Worm (Caenorhabditis elegans) whole organism, early embryonic: ENCODE results near the gene sulp-2.

Experiments used
- B0310.2 ChIP-seq: sonication (generic microtip); optimal IDR thresholded peaks from 2 replicates; lab custom pipeline; 2016; ENCODE audit warnings: mild to moderate bottlenecking, missing genetic modification characterization, missing compliant biosample characterization
- F13C5.2 ChIP-seq: sonication (generic microtip); optimal IDR thresholded peaks from 2 replicates; lab custom pipeline; 2017; ENCODE audit warnings: mild to moderate bottlenecking, missing genetic modification characterization, inconsistent platforms, missing compliant biosample characterization
- aly-1 ChIP-seq: sonication (generic microtip); optimal IDR thresholded peaks from 2 replicates; lab custom pipeline; 2016; ENCODE audit warnings: missing genetic modification characterization, missing compliant biosample characterization
- ama-1 ChIP-seq: fragments of 150-350 bp; optimal IDR thresholded peaks from 2 replicates; lab custom pipeline; 2014
- ceh-13 ChIP-seq: fragments of 200-800 bp; sonication (Bioruptor generic); optimal IDR thresholded peaks from 2 replicates; lab custom pipeline; 2018; ENCODE audit warnings: mild to moderate bottlenecking, missing genetic modification characterization, missing compliant biosample characterization
- ceh-36 ChIP-seq: sonication (generic microtip); optimal IDR thresholded peaks from 2 replicates; lab custom pipeline; 2016; ENCODE audit warnings: missing genetic modification characterization, inconsistent platforms, missing compliant biosample characterization
- ets-7 ChIP-seq: sonication (generic microtip); optimal IDR thresholded peaks from 2 replicates; lab custom pipeline; 2016; ENCODE audit warnings: missing genotype, missing genetic modification characterization, missing compliant biosample characterization
- flt-1 ChIP-seq: fragments of 200-800 bp; sonication (Bioruptor generic); IDR thresholded peaks from 2 replicates; pipeline ENCODE4 v1.3.6; 2022; ENCODE audit warnings: missing genetic modification characterization, missing compliant biosample characterization
- hmbx-1 ChIP-seq: sonication (generic microtip); optimal IDR thresholded peaks from 2 replicates; lab custom pipeline; 2016; ENCODE audit warnings: mild to moderate bottlenecking, missing genetic modification characterization, missing compliant biosample characterization
- hmg-4 ChIP-seq: fragments of 200-800 bp; sonication (Bioruptor generic); optimal IDR thresholded peaks from 2 replicates; lab custom pipeline; 2018; ENCODE audit warnings: mild to moderate bottlenecking, missing genetic modification characterization, missing compliant biosample characterization
- hnd-1 ChIP-seq: sonication (generic microtip); optimal IDR thresholded peaks from 2 replicates; lab custom pipeline; 2016; ENCODE audit warnings: missing genetic modification characterization, missing compliant biosample characterization
- pes-1 ChIP-seq: fragments of 200-800 bp; sonication (Bioruptor generic); IDR thresholded peaks from 2 replicates; pipeline ENCODE4 v1.3.6; 2022; ENCODE audit warnings: missing genetic modification reagents, missing genetic modification characterization, missing compliant biosample characterization
- scrt-1 ChIP-seq: fragments of 200-800 bp; sonication (Bioruptor generic); IDR thresholded peaks from 2 replicates; pipeline ENCODE4 v1.3.6; 2022; ENCODE audit warnings: missing genetic modification characterization, missing compliant biosample characterization
- sea-1 ChIP-seq: fragments of 200-800 bp; sonication (Bioruptor generic); conservative IDR thresholded peaks from 2 replicates; pipeline ENCODE4 v1.3.6; 2022; ENCODE audit warnings: missing genetic modification characterization, missing compliant biosample characterization
- tbx-11 ChIP-seq: fragments of 200-800 bp; sonication (Bioruptor generic); IDR thresholded peaks from 2 replicates; pipeline ENCODE4 v1.3.6; 2022; ENCODE audit warnings: missing genetic modification characterization, missing compliant biosample characterization
- tbx-37 ChIP-seq: fragments of 200-800 bp; sonication (Bioruptor generic); conservative IDR thresholded peaks from 2 replicates; pipeline ENCODE4 v1.3.6; 2022; ENCODE audit warnings: missing genetic modification reagents, missing genetic modification characterization, missing compliant biosample characterization
- tra-4 ChIP-seq: sonication (generic microtip); optimal IDR thresholded peaks from 2 replicates; lab custom pipeline; 2017; ENCODE audit warnings: missing genetic modification characterization, missing compliant biosample characterization

Gene sulp-2

DNA sequence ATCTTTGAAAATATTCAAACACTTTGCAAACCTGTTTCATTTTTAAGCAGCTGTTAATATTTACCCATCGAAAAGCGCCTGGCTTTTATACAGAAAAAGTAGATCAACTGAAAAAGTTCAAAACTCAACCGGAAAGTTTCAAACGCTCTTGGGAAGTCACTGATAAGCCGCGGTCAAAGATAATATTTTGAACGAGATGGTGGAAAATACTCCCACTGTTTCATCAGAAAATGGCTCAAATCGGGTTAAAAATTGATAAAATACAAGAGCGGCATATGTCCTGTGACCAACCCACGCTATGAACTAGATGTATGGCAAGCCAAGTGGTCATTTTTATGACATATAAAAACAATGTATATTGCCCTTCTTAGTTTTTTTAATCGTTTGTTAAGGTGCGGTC lies at the start of gene sulp-2:
Gene sulp-2 (minus strand): TSS at position 107 of the 400 bp plus-strand sequence.
- TF ChIP-seq scrt-1 (GFP tag; lab: Robert Waterston, UW) (no peak), tra-4 (no peak), ama-1 (lab: Kevin White, UChicago) (no peak), tbx-11 (no peak), aly-1 (tag; lab: Kevin White, UChicago) (no peak), F13C5.2 (tag; lab: Kevin White, UChicago) (no peak), ets-7 (no peak), hnd-1 (tag; lab: Kevin White, UChicago) (no peak), sea-1 (GFP tag; lab: Robert Waterston, UW) (no peak), pes-1 (no peak)

- no peak for TF ChIP-seq ceh-36 (tag; lab: Kevin White, UChicago)
- TF ChIP-seq hmbx-1 (tag; lab: Kevin White, UChicago) = no peak
- no peak for TF ChIP-seq aly-1 (tag; lab: Kevin White, UChicago)
- TF ChIP-seq hnd-1 (tag; lab: Kevin White, UChicago) = no peak
- TF ChIP-seq F13C5.2 (tag; lab: Kevin White, UChicago) = no peak
- no peak for TF ChIP-seq tbx-37
- TF ChIP-seq scrt-1 (GFP tag; lab: Robert Waterston, UW) = no peak
- no peak for TF ChIP-seq ama-1 (lab: Kevin White, UChicago)
These were observed 48.8 kb upstream of the sulp-2 start, which contains the start of gene srv-7 for ce11 chrX:5647884-5648283. Gene srv-7 (minus strand): TSS chrX:5647984.

- TF ChIP-seq ceh-36 (tag; lab: Kevin White, UChicago) (no peak), hmbx-1 (tag; lab: Kevin White, UChicago) (no peak), scrt-1 (GFP tag; lab: Robert Waterston, UW) (no peak), tra-4 (no peak), ama-1 (lab: Kevin White, UChicago) (no peak), ets-7 (no peak)
These were observed 47.9 kb upstream of the sulp-2 start, which contains the start of gene T22B7.3 for ce11 chrX:5646951-5647423. Gene T22B7.3 (plus strand): TSS chrX:5647373.

ce11 chrX:5645606-5646005 lies 46.5 kb upstream of the sulp-2 start:
- no peak for TF ChIP-seq hmg-4
- no peak for TF ChIP-seq ceh-36 (tag; lab: Kevin White, UChicago)
- no peak for TF ChIP-seq tra-4
- TF ChIP-seq scrt-1 (GFP tag; lab: Robert Waterston, UW) = no peak
- no peak for TF ChIP-seq sea-1 (GFP tag; lab: Robert Waterston, UW)
- TF ChIP-seq ets-7 = no peak
- TF ChIP-seq tbx-11 = no peak
- no peak for TF ChIP-seq tbx-37

DNA sequence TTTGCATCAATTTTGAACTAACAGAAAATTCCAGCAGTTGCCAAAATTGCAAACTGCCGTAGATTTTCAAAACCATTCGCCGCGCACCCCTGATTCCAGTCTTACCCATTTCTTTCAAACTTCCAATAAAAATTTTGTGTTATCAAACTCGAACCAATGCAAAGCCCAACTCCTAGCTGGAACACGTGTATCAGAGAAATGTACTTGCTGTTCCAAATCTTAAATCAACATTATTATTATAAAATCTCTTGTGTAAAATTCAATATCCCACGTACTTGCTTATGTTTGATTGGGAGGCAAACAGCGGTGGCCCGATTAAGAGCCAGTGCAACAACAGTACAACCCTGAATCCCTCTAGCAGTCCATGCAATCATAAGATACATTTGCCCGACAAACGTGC lies 45.0 kb upstream of the sulp-2 start:
- no peak for TF ChIP-seq B0310.2 (tag; lab: Kevin White, UChicago)

ce11 chrX:5641315-5641714 lies 42.2 kb upstream of the sulp-2 start, which contains the start of gene T22B7.4:
Gene T22B7.4 (minus strand): TSS chrX:5641415.
- no peak for TF ChIP-seq F13C5.2 (tag; lab: Kevin White, UChicago)
- TF ChIP-seq tra-4 = no peak
- TF ChIP-seq flt-1 (GFP tag; lab: Robert Waterston, UW) = no peak
- peak; percentile 49 for TF ChIP-seq hmg-4
- no peak for TF ChIP-seq hnd-1 (tag; lab: Kevin White, UChicago)
- TF ChIP-seq scrt-1 (GFP tag; lab: Robert Waterston, UW) = no peak

DNA sequence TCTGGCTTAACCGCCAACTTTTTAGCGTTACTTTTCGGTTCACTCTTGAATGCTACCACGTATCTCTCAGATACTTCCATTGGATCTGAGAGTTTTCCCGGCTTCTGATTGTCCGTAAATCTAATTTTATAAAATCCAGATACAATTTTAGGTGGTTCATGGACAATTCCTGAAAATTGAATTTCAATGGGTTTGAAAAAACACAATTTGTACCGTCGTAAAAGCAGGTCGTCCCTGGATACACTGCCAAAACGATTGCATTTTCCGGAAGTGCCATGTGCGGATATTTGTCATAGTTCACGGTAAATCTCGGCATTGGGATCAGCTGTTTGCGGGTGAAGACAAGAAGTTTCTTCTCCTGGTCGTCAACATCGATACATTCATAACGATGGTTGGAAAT lies 40.4 kb upstream of the sulp-2 start:
- TF ChIP-seq tra-4 (no peak), ets-7 (no peak), ceh-36 (tag; lab: Kevin White, UChicago) (no peak), ceh-13 (GFP tag; lab: Kevin White, UChicago) (no peak), pes-1 (no peak), tbx-37 (no peak), hmbx-1 (tag; lab: Kevin White, UChicago) (no peak), F13C5.2 (tag; lab: Kevin White, UChicago) (no peak), aly-1 (tag; lab: Kevin White, UChicago) (no peak), scrt-1 (GFP tag; lab: Robert Waterston, UW) (no peak), B0310.2 (tag; lab: Kevin White, UChicago) (no peak), hmg-4 (no peak), sea-1 (GFP tag; lab: Robert Waterston, UW) (no peak), ama-1 (lab: Kevin White, UChicago) (no peak), flt-1 (GFP tag; lab: Robert Waterston, UW) (no peak)

- no peak for TF ChIP-seq ama-1 (lab: Kevin White, UChicago)
- no peak for TF ChIP-seq aly-1 (tag; lab: Kevin White, UChicago)
- no peak for TF ChIP-seq F13C5.2 (tag; lab: Kevin White, UChicago)
- no peak for TF ChIP-seq flt-1 (GFP tag; lab: Robert Waterston, UW)
- no peak for TF ChIP-seq ceh-36 (tag; lab: Kevin White, UChicago)
- TF ChIP-seq sea-1 (GFP tag; lab: Robert Waterston, UW) = no peak
- TF ChIP-seq hnd-1 (tag; lab: Kevin White, UChicago) = no peak
- TF ChIP-seq pes-1 = no peak
- TF ChIP-seq scrt-1 (GFP tag; lab: Robert Waterston, UW) = no peak
- no peak for TF ChIP-seq ets-7
- TF ChIP-seq tbx-11 = no peak
- TF ChIP-seq hmbx-1 (tag; lab: Kevin White, UChicago) = no peak
- no peak for TF ChIP-seq ceh-13 (GFP tag; lab: Kevin White, UChicago)
- TF ChIP-seq B0310.2 (tag; lab: Kevin White, UChicago) = no peak
- no peak for TF ChIP-seq hmg-4
- no peak for TF ChIP-seq tbx-37
- TF ChIP-seq tra-4 = no peak
These were observed 32.5 kb upstream of the sulp-2 start, which contains the start of gene T22B7.8 for ce11 chrX:5631626-5632025. Gene T22B7.8 (plus strand): TSS chrX:5631926.
